Worm (Caenorhabditis elegans): ENCODE measurements around the gene C04E12.2.

ce11 chrV:3409498-3409897, 41.6 kb downstream of the C04E12.2 start:
- TF ChIP-seq tbx-37 (GFP tag; conservative IDR thresholded peaks at IDR 0.05) (no peak), pes-1 (GFP tag; IDR thresholded peaks at IDR 0.05) (no peak)
